Fruit fly (Drosophila melanogaster) whole organism, embryonic: ENCODE data around the gene tup.

Source experiments
- Abd-B ChIP-seq: fragments of 200-800 bp; sonication (Bioruptor generic); optimal IDR thresholded peaks from 2 replicates; lab custom pipeline; 2018; ENCODE audit warnings: missing biosample characterization, mild to moderate bottlenecking, missing genetic modification characterization, moderate library complexity
- CG10274 ChIP-seq: fragments of 200-800 bp; sonication (Bioruptor generic); optimal IDR thresholded peaks from 3 replicates; lab custom pipeline; 2017; ENCODE audit warnings: missing biosample characterization, mild to moderate bottlenecking, missing genetic modification characterization
- CG10462 ChIP-seq: fragments of 200-800 bp; sonication (Bioruptor generic); optimal IDR thresholded peaks from 2 replicates; lab custom pipeline; 2016; ENCODE audit warnings: missing biosample characterization, missing genetic modification characterization
- CG1233 ChIP-seq: fragments of 200-800 bp; sonication (Bioruptor generic); optimal IDR thresholded peaks from 4 replicates; lab custom pipeline; 2018; ENCODE audit warnings: missing biosample characterization, mild to moderate bottlenecking, missing genetic modification characterization
- CG16815 ChIP-seq: fragments of 200-800 bp; sonication (Bioruptor generic); optimal IDR thresholded peaks from 3 replicates; lab custom pipeline; 2017; ENCODE audit warnings: missing biosample characterization, mild to moderate bottlenecking, missing genetic modification characterization
- CG17361 ChIP-seq: fragments of 200-800 bp; sonication (Bioruptor generic); IDR thresholded peaks from 3 replicates; pipeline ENCODE4 v1.3.6; 2022; ENCODE audit warnings: missing biosample characterization, missing genetic modification characterization
- CG17829 ChIP-seq: fragments of 200-800 bp; optimal IDR thresholded peaks from 2 replicates; lab custom pipeline; 2019; ENCODE audit warnings: missing biosample characterization, mild to moderate bottlenecking, missing genetic modification characterization, moderate library complexity
- CG33557 ChIP-seq: fragments of 200-800 bp; sonication (Bioruptor generic); optimal IDR thresholded peaks from 2 replicates; lab custom pipeline; 2019; ENCODE audit warnings: missing biosample characterization, mild to moderate bottlenecking, missing genetic modification characterization, moderate library complexity
- CG6272 ChIP-seq: fragments of 200-800 bp; sonication (Bioruptor generic); IDR thresholded peaks from 2 replicates; pipeline ENCODE4 v1.3.6; 2022; ENCODE audit warnings: missing biosample characterization, missing genetic modification characterization
- CG6689 ChIP-seq: fragments of 200-800 bp; sonication (Bioruptor generic); IDR thresholded peaks from 2 replicates; pipeline ENCODE4 v1.3.6; 2022; ENCODE audit warnings: missing biosample characterization, missing genetic modification characterization
- CG6791 ChIP-seq: fragments of 200-800 bp; sonication (Bioruptor generic); IDR thresholded peaks from 3 replicates; pipeline ENCODE4 v1.3.6; 2022; ENCODE audit warnings: missing biosample characterization, missing genetic modification characterization; ENCODE audit not compliant: partially characterized antibody
- CG6854 ChIP-seq: fragments of 200-800 bp; sonication (Bioruptor generic); optimal IDR thresholded peaks from 3 replicates; lab custom pipeline; 2017; ENCODE audit warnings: missing biosample characterization, mild to moderate bottlenecking, missing genetic modification characterization
- CG7963 ChIP-seq: fragments of 200-800 bp; sonication (Bioruptor generic); IDR thresholded peaks from 3 replicates; pipeline ENCODE4 v1.3.6; 2022; ENCODE audit warnings: missing biosample characterization, missing genetic modification characterization; ENCODE audit not compliant: partially characterized antibody
- CG7987 ChIP-seq: fragments of 200-800 bp; sonication (Bioruptor generic); optimal IDR thresholded peaks from 2 replicates; lab custom pipeline; 2018; ENCODE audit warnings: missing biosample characterization, mild to moderate bottlenecking, missing genetic modification characterization, moderate library complexity
- CG8478 ChIP-seq: fragments of >200 bp; optimal IDR thresholded peaks from 2 replicates; lab custom pipeline; 2018
- Chrac-16 ChIP-seq: fragments of 200-800 bp; sonication (Bioruptor generic); optimal IDR thresholded peaks from 3 replicates; lab custom pipeline; 2016; ENCODE audit warnings: missing biosample characterization, missing genetic modification characterization
- Dbx ChIP-seq: fragments of 200-800 bp; sonication (Bioruptor generic); IDR thresholded peaks from 3 replicates; pipeline ENCODE4 v1.3.6; 2022; ENCODE audit warnings: missing biosample characterization, missing genetic modification characterization
- Dek ChIP-seq: fragments of 200-800 bp; sonication (Bioruptor generic); optimal IDR thresholded peaks from 3 replicates; lab custom pipeline; 2019; ENCODE audit warnings: missing biosample characterization, mild to moderate bottlenecking, missing genetic modification characterization, moderate library complexity
- Dip3 ChIP-seq: fragments of 200-800 bp; sonication (Bioruptor generic); optimal IDR thresholded peaks from 3 replicates; lab custom pipeline; 2016; ENCODE audit warnings: missing biosample characterization, missing genetic modification characterization
- Dref ChIP-seq: fragments of 200-800 bp; sonication (Bioruptor generic); IDR thresholded peaks from 2 replicates; pipeline ENCODE4 v1.3.6; 2022; ENCODE audit warnings: missing biosample characterization, missing genetic modification characterization
- Drgx ChIP-seq: fragments of 200-800 bp; sonication (Bioruptor generic); IDR thresholded peaks from 2 replicates; pipeline ENCODE4 v1.3.6; 2022; ENCODE audit warnings: missing biosample characterization, missing genetic modification characterization
- Elba2 ChIP-seq: fragments of 200-800 bp; sonication (Bioruptor generic); optimal IDR thresholded peaks from 3 replicates; lab custom pipeline; 2016; ENCODE audit warnings: missing biosample characterization, missing genetic modification characterization
- Fer1 ChIP-seq: fragments of 200-800 bp; sonication (Bioruptor generic); optimal IDR thresholded peaks from 2 replicates; lab custom pipeline; 2017; ENCODE audit warnings: missing biosample characterization, mild to moderate bottlenecking, missing genetic modification characterization
- Fer3 ChIP-seq: fragments of 200-800 bp; sonication (Bioruptor generic); optimal IDR thresholded peaks from 2 replicates; lab custom pipeline; 2018; ENCODE audit warnings: missing biosample characterization, mild to moderate bottlenecking, missing genetic modification characterization, moderate library complexity
- H15 ChIP-seq: fragments of 200-800 bp; sonication (Bioruptor generic); IDR thresholded peaks from 3 replicates; pipeline ENCODE4 v1.3.6; 2022; ENCODE audit warnings: missing biosample characterization, missing genetic modification characterization
- H2.0 ChIP-seq: fragments of 200-800 bp; sonication (Bioruptor generic); IDR thresholded peaks from 2 replicates; pipeline ENCODE4 v1.3.6; 2022; ENCODE audit warnings: missing biosample characterization, missing genetic modification characterization
- Hr39 ChIP-seq: fragments of >200 bp; optimal IDR thresholded peaks from 2 replicates; lab custom pipeline; 2017
- Hsf ChIP-seq: fragments of 200-800 bp; sonication (Bioruptor generic); optimal IDR thresholded peaks from 3 replicates; lab custom pipeline; 2016; ENCODE audit warnings: missing biosample characterization, missing genetic modification characterization
- MESR4 ChIP-seq: fragments of 200-800 bp; sonication (Bioruptor generic); optimal IDR thresholded peaks from 2 replicates; lab custom pipeline; 2018; ENCODE audit warnings: missing biosample characterization, mild to moderate bottlenecking, missing genetic modification characterization, moderate library complexity
- Mes4 ChIP-seq: fragments of 200-800 bp; sonication (Bioruptor generic); optimal IDR thresholded peaks from 2 replicates; lab custom pipeline; 2016; ENCODE audit warnings: missing biosample characterization, missing genetic modification characterization
- Neu2 ChIP-seq: fragments of 200-800 bp; sonication (Bioruptor generic); optimal IDR thresholded peaks from 3 replicates; lab custom pipeline; 2016; ENCODE audit warnings: missing biosample characterization, missing genetic modification characterization, borderline replicate concordance
- Nf-YA ChIP-seq: fragments of 200-800 bp; sonication (Bioruptor generic); IDR thresholded peaks from 2 replicates; pipeline ENCODE4 v1.3.6; 2022; ENCODE audit warnings: missing biosample characterization, missing genetic modification characterization
- Optix ChIP-seq: fragments of 200-800 bp; sonication (Bioruptor generic); IDR thresholded peaks from 3 replicates; pipeline ENCODE4 v1.3.6; 2022; ENCODE audit warnings: missing biosample characterization, missing genetic modification characterization
- Xrp1 ChIP-seq: fragments of 200-800 bp; sonication (Bioruptor generic); IDR thresholded peaks from 2 replicates; pipeline ENCODE4 v1.3.6; 2022; ENCODE audit warnings: missing biosample characterization, missing genetic modification characterization
- ac ChIP-seq: fragments of 200-800 bp; sonication (Bioruptor generic); optimal IDR thresholded peaks from 3 replicates; lab custom pipeline; 2017; ENCODE audit warnings: missing biosample characterization, mild to moderate bottlenecking, missing genetic modification characterization
- bigmax ChIP-seq: fragments of 200-800 bp; sonication (Bioruptor generic); optimal IDR thresholded peaks from 2 replicates; lab custom pipeline; 2018; ENCODE audit warnings: missing biosample characterization, mild to moderate bottlenecking, missing genetic modification characterization
- caup ChIP-seq: fragments of 200-800 bp; sonication (Bioruptor generic); optimal IDR thresholded peaks from 3 replicates; lab custom pipeline; 2017; ENCODE audit warnings: missing biosample characterization, mild to moderate bottlenecking, missing genetic modification characterization, moderate library complexity; ENCODE audit not compliant: severe bottlenecking
- crol ChIP-seq: fragments of 200-800 bp; sonication (Bioruptor generic); IDR thresholded peaks from 2 replicates; pipeline ENCODE4 v1.3.6; 2022; ENCODE audit warnings: missing biosample characterization, missing genetic modification characterization
- da ChIP-seq: fragments of 200-800 bp; sonication (Bioruptor generic); optimal IDR thresholded peaks from 2 replicates; lab custom pipeline; 2016; ENCODE audit warnings: missing biosample characterization, missing genetic modification characterization
- en ChIP-seq: fragments of 200-800 bp; sonication (Bioruptor generic); optimal IDR thresholded peaks from 2 replicates; lab custom pipeline; 2016; ENCODE audit warnings: missing biosample characterization, missing genetic modification characterization
- fu2 ChIP-seq: fragments of 200-800 bp; sonication (Bioruptor generic); optimal IDR thresholded peaks from 2 replicates; lab custom pipeline; 2016; ENCODE audit warnings: missing biosample characterization, missing genetic modification characterization
- jumu ChIP-seq: fragments of 200-800 bp; sonication (Bioruptor generic); optimal IDR thresholded peaks from 3 replicates; lab custom pipeline; 2016; ENCODE audit warnings: missing biosample characterization, missing genetic modification characterization
- lmd ChIP-seq: fragments of 200-800 bp; sonication (Bioruptor generic); IDR thresholded peaks from 2 replicates; pipeline ENCODE4 v1.3.6; 2022; ENCODE audit warnings: missing biosample characterization, missing genetic modification characterization
- mam ChIP-seq: fragments of 200-800 bp; sonication (Bioruptor generic); optimal IDR thresholded peaks from 3 replicates; lab custom pipeline; 2016; ENCODE audit warnings: missing biosample characterization, missing genetic modification characterization
- nerfin-2 ChIP-seq: fragments of 200-800 bp; sonication (Bioruptor generic); IDR thresholded peaks from 2 replicates; pipeline ENCODE4 v1.3.6; 2022; ENCODE audit warnings: missing biosample characterization, missing genetic modification characterization; ENCODE audit not compliant: partially characterized antibody
- sc ChIP-seq, 3 experiments: fragments of >200 bp in 2 of 3; fragments of 200-800 bp in 1 of 3; sonication (Bioruptor generic) in 1 of 3; optimal IDR thresholded peaks; 2 replicates in 2 of 3; 3 replicates in 1 of 3; lab custom pipeline; 2017; ENCODE audit warnings: mild to moderate bottlenecking in 1 of 3, missing biosample characterization in 1 of 3, missing genetic modification characterization in 1 of 3, missing genetic modification reagents in 1 of 3
- sens-2 ChIP-seq: fragments of 200-800 bp; sonication (Bioruptor generic); IDR thresholded peaks from 2 replicates; pipeline ENCODE4 v1.3.6; 2022; ENCODE audit warnings: missing biosample characterization, missing genetic modification characterization
- sqz ChIP-seq: fragments of 200-800 bp; sonication (Bioruptor generic); optimal IDR thresholded peaks from 3 replicates; lab custom pipeline; 2018; ENCODE audit warnings: missing biosample characterization, mild to moderate bottlenecking, missing genetic modification characterization
- tx ChIP-seq: fragments of 200-800 bp; sonication (Bioruptor generic); optimal IDR thresholded peaks from 2 replicates; lab custom pipeline; 2016; ENCODE audit warnings: missing biosample characterization, missing genetic modification characterization
- vvl ChIP-seq: fragments of 200-800 bp; sonication (Bioruptor generic); IDR thresholded peaks from 2 replicates; pipeline ENCODE4 v1.3.6; 2022; ENCODE audit warnings: missing biosample characterization, missing genetic modification characterization
- wek ChIP-seq: fragments of 200-800 bp; sonication (Bioruptor generic); optimal IDR thresholded peaks from 3 replicates; lab custom pipeline; 2018; ENCODE audit warnings: missing biosample characterization, mild to moderate bottlenecking, missing genetic modification characterization, moderate library complexity
- zen2 ChIP-seq: fragments of 200-800 bp; sonication (Bioruptor generic); IDR thresholded peaks from 3 replicates; pipeline ENCODE4 v1.3.6; 2022; ENCODE audit warnings: missing biosample characterization, missing genetic modification characterization; ENCODE audit not compliant: partially characterized antibody

Gene tup

dm6 chr2L:18889311-18889710 is 8.2 kb upstream of the tup start (continued):
- TF ChIP-seq CG6791 (GFP tag; lab: Robert Waterston, UW) = no peak
- TF ChIP-seq Nf-YA (GFP tag; lab: Robert Waterston, UW) = no peak
- TF ChIP-seq H15 (GFP tag; lab: Robert Waterston, UW) = 0 out of 3 replicates have a peak, but pooled peaks have one; percentile 15
- no peak for TF ChIP-seq Elba2 (GFP tag; lab: Kevin White, UChicago)
- TF ChIP-seq caup (GFP tag; lab: Kevin White, UChicago) = peak; percentile 3
- TF ChIP-seq vvl (GFP tag; lab: Robert Waterston, UW) = peak; percentile 44
- no peak for TF ChIP-seq mam (GFP tag; lab: Kevin White, UChicago)
- no peak for TF ChIP-seq tx
- no peak for TF ChIP-seq CG1233 (GFP tag; lab: Kevin White, UChicago)
- no peak for TF ChIP-seq CG6854 (GFP tag; lab: Kevin White, UChicago)
- TF ChIP-seq Dek = no peak
- no peak for TF ChIP-seq Fer3 (tag; lab: Kevin White, UChicago)
- TF ChIP-seq CG6689 (GFP tag; lab: Robert Waterston, UW) = no peak
- no peak for TF ChIP-seq nerfin-2 (GFP tag; lab: Robert Waterston, UW)
- no peak for TF ChIP-seq Chrac-16 (GFP tag; lab: Kevin White, UChicago)
- no peak for TF ChIP-seq CG8478
- TF ChIP-seq wek (GFP tag; lab: Kevin White, UChicago) = no peak
- TF ChIP-seq CG33557 (GFP tag; lab: Kevin White, UChicago) = no peak
- TF ChIP-seq CG10462 (GFP tag; lab: Kevin White, UChicago) = no peak
- no peak for TF ChIP-seq jumu (GFP tag; lab: Kevin White, UChicago)
- TF ChIP-seq Optix = no peak
- no peak for TF ChIP-seq CG6272
- no peak for TF ChIP-seq Dref (GFP tag; lab: Robert Waterston, UW)
- no peak for TF ChIP-seq da (GFP tag; lab: Kevin White, UChicago)
- TF ChIP-seq en = no peak
- no peak for TF ChIP-seq Neu2
- TF ChIP-seq ac (GFP tag; lab: Kevin White, UChicago) = no peak
- TF ChIP-seq MESR4 = no peak
- no peak for TF ChIP-seq Abd-B (GFP tag; lab: Kevin White, UChicago)
- TF ChIP-seq CG17361 (GFP tag; lab: Robert Waterston, UW) = no peak
- no peak for TF ChIP-seq bigmax (GFP tag; lab: Kevin White, UChicago)
- no peak for TF ChIP-seq Mes4 (GFP tag; lab: Kevin White, UChicago)
- TF ChIP-seq CG16815 (GFP tag; lab: Kevin White, UChicago) = peak; percentile 7
- TF ChIP-seq Hr39 (lab: Kevin White, UChicago) = no peak
- TF ChIP-seq H2.0 = no peak
- no peak for TF ChIP-seq lmd (GFP tag; lab: Robert Waterston, UW)
- no peak for TF ChIP-seq Dip3 (GFP tag; lab: Kevin White, UChicago)
- TF ChIP-seq CG17829 (tag; lab: Kevin White, UChicago) = peak; percentile 5
- peak; percentile 52; the same call in 1 of the 2 replicates for TF ChIP-seq Xrp1 (GFP tag; lab: Robert Waterston, UW)
- TF ChIP-seq CG7963 (GFP tag; lab: Robert Waterston, UW) = no peak
- 0 out of 2 replicates have a peak, but pooled peaks have one; percentile 36 for TF ChIP-seq sens-2
- TF ChIP-seq Dbx = no peak
- TF ChIP-seq Hsf (GFP tag; lab: Kevin White, UChicago) = no peak
- TF ChIP-seq sqz (GFP tag; lab: Kevin White, UChicago) = no peak
- no peak for TF ChIP-seq Drgx (GFP tag; lab: Robert Waterston, UW)
- TF ChIP-seq crol (GFP tag; lab: Robert Waterston, UW) = no peak
- TF ChIP-seq CG7987 (GFP tag; lab: Kevin White, UChicago) = no peak
- no peak for TF ChIP-seq zen2 (GFP tag; lab: Robert Waterston, UW)
- TF ChIP-seq CG10274 (GFP tag; lab: Kevin White, UChicago) = no peak
- TF ChIP-seq fu2 = no peak
- TF ChIP-seq sc (optimal IDR thresholded peaks at IDR 0.05; lab: Kevin White, UChicago) = no peak
- peak; percentile 14 for TF ChIP-seq sc (GFP tag; optimal IDR thresholded peaks at IDR 0.05; lab: Kevin White, UChicago)
- TF ChIP-seq Fer1 = no peak
